Fruit fly (Drosophila melanogaster) whole organism, adult: Measurements from ENCODE around the gene Datp.
A peak's percentile ranks its signal among the peaks of the same experiment; 100 is the strongest.

ENCODE experiments used
- CG5204 ChIP-seq: fragments of 200-800 bp; sonication (Bioruptor generic); optimal IDR thresholded peaks from 2 replicates; lab custom pipeline; 2016; ENCODE audit warnings: missing biosample characterization, missing genetic modification characterization
- CG7045 ChIP-seq: fragments of 200-800 bp; sonication (Bioruptor generic); optimal IDR thresholded peaks from 2 replicates; lab custom pipeline; 2017; ENCODE audit warnings: missing biosample characterization, mild to moderate bottlenecking, missing genetic modification characterization
- CG7101 ChIP-seq: fragments of 200-800 bp; sonication (Bioruptor generic); optimal IDR thresholded peaks from 2 replicates; lab custom pipeline; 2018; ENCODE audit warnings: missing biosample characterization, mild to moderate bottlenecking, missing genetic modification characterization, moderate library complexity
- Clk ChIP-seq: fragments of 200-800 bp; sonication (Bioruptor generic); optimal IDR thresholded peaks from 2 replicates; lab custom pipeline; 2017; ENCODE audit warnings: missing biosample characterization, missing genetic modification characterization
- Hr96 ChIP-seq: fragments of 200-800 bp; sonication (Bioruptor generic); optimal IDR thresholded peaks from 2 replicates; lab custom pipeline; 2016; ENCODE audit warnings: missing biosample characterization, missing genetic modification characterization
- bab1 ChIP-seq: fragments of 200-800 bp; sonication (Bioruptor generic); optimal IDR thresholded peaks from 3 replicates; lab custom pipeline; 2019; ENCODE audit warnings: missing biosample characterization, mild to moderate bottlenecking, missing genetic modification characterization, moderate library complexity
- cic ChIP-seq: fragments of 200-800 bp; sonication (Bioruptor generic); optimal IDR thresholded peaks from 2 replicates; lab custom pipeline; 2017; ENCODE audit warnings: missing biosample characterization, mild to moderate bottlenecking, missing genetic modification characterization, moderate library complexity
- kay ChIP-seq: fragments of 200-800 bp; sonication (Bioruptor generic); peaks from one replicate; lab custom pipeline; 2016; ENCODE audit warnings: missing biosample characterization, missing genetic modification characterization, borderline replicate concordance
- ovo ChIP-seq: fragments of 200-800 bp; sonication (Bioruptor generic); optimal IDR thresholded peaks from 2 replicates; lab custom pipeline; 2016; ENCODE audit warnings: missing biosample characterization, missing genetic modification characterization
- pad ChIP-seq: fragments of 200-800 bp; sonication (Bioruptor generic); optimal IDR thresholded peaks from 3 replicates; lab custom pipeline; 2017; ENCODE audit warnings: missing biosample characterization, missing genetic modification characterization, mild to moderate bottlenecking, moderate library complexity, missing genetic modification reagents

DNA sequence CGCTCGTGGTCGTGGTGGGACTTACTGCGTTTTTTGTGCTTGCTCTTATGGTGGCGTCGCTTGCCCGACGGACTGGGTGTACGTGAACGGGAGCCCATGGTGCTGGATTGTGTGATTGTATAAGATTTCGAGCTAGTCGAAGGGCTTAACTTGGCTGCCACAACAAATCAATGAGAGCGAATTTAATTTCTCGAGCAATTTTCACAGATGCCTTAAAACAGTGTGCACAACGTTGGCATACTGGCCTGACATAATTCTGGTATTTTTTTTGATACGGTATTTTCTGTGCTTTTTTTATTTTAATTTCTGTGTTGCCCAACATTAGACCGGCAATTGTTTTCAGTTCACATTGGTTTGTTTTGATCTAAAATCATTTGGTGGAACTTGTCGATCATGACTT, 682 bp downstream of the Datp start, which contains the start of gene Arglu1:
- TF ChIP-seq Hr96 (peak; percentile 49), ovo (no peak), CG5204 (GFP tag; lab: Kevin White, UChicago) (no peak), CG7101 (tag; lab: Kevin White, UChicago) (peak; percentile 51), bab1 (GFP tag; lab: Kevin White, UChicago) (peak; percentile 46), Clk (peak; percentile 38), CG7045 (no peak), cic (GFP tag; lab: Kevin White, UChicago) (no peak), pad (peak; percentile 45), kay (GFP tag; lab: Kevin White, UChicago) (no peak)
